Fruit fly (Drosophila melanogaster) whole organism, adult: ENCODE results near the gene CG12071.

Source experiments
- CG33017 ChIP-seq: fragments of 200-800 bp; sonication (Bioruptor generic); optimal IDR thresholded peaks from 2 replicates; lab custom pipeline; 2018; ENCODE audit warnings: missing biosample characterization, mild to moderate bottlenecking, missing genetic modification characterization, moderate library complexity
- CG5204 ChIP-seq: fragments of 200-800 bp; sonication (Bioruptor generic); optimal IDR thresholded peaks from 2 replicates; lab custom pipeline; 2016; ENCODE audit warnings: missing biosample characterization, missing genetic modification characterization
- Clk ChIP-seq: fragments of 200-800 bp; sonication (Bioruptor generic); optimal IDR thresholded peaks from 2 replicates; lab custom pipeline; 2017; ENCODE audit warnings: missing biosample characterization, missing genetic modification characterization
- kay ChIP-seq: fragments of 200-800 bp; sonication (Bioruptor generic); peaks from one replicate; lab custom pipeline; 2016; ENCODE audit warnings: missing biosample characterization, missing genetic modification characterization, borderline replicate concordance
- ovo ChIP-seq: fragments of 200-800 bp; sonication (Bioruptor generic); optimal IDR thresholded peaks from 2 replicates; lab custom pipeline; 2016; ENCODE audit warnings: missing biosample characterization, missing genetic modification characterization
- toe ChIP-seq: fragments of 200-800 bp; sonication (Bioruptor generic); optimal IDR thresholded peaks from 2 replicates; lab custom pipeline; 2016; ENCODE audit warnings: missing biosample characterization, missing genetic modification characterization

DNA sequence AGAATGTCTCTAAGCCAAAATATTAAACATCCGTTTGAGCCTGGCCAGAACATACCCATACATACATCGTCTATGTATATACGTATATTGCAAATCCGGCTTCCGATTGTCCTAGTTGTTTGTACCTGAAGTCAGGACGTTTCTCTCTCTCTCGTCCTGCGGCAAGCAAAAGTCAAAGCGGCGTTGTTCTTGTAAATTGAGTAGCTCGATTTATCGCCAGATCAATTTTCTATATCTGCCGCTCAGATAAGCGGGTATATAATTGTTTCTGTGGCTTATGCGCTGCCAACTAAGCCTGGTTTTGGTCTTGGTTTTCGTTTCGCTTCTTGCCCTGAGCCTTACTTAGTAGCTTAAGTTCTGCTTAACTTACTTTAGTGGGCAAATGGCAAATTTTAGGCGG, 24.2 kb downstream of the CG12071 start:
- TF ChIP-seq CG5204 (GFP tag; lab: Kevin White, UChicago) (no peak), toe (GFP tag; lab: Kevin White, UChicago) (no peak), Clk (GFP tag; lab: Kevin White, UChicago) (no peak), ovo (GFP tag; lab: Kevin White, UChicago) (no peak), kay (GFP tag; lab: Kevin White, UChicago) (no peak), CG33017 (tag; lab: Kevin White, UChicago) (no peak)
